Fruit fly (Drosophila melanogaster) whole organism, embryonic: Measurements from ENCODE around the gene Mocs1.
A peak's percentile ranks its signal among the peaks of the same experiment; 100 is the strongest.

Experiments used
- Asciz ChIP-seq: fragments of 200-800 bp; sonication (Bioruptor generic); optimal IDR thresholded peaks from 2 replicates; lab custom pipeline; 2017; ENCODE audit warnings: missing biosample characterization, mild to moderate bottlenecking, missing genetic modification characterization, missing genetic modification reagents
- Atf3 ChIP-seq: fragments of 200-800 bp; sonication (Bioruptor generic); optimal IDR thresholded peaks from 3 replicates; lab custom pipeline; 2016; ENCODE audit warnings: missing biosample characterization, missing genetic modification characterization
- CG14860 ChIP-seq: fragments of 200-800 bp; sonication (Bioruptor generic); IDR thresholded peaks from 3 replicates; pipeline ENCODE4 v1.3.6; 2022; ENCODE audit warnings: missing biosample characterization, missing genetic modification characterization; ENCODE audit not compliant: partially characterized antibody
- CG15479 ChIP-seq: fragments of 200-800 bp; sonication (Bioruptor generic); optimal IDR thresholded peaks from 3 replicates; lab custom pipeline; 2019; ENCODE audit warnings: missing biosample characterization, mild to moderate bottlenecking, missing genetic modification characterization, moderate library complexity
- CG17359 ChIP-seq: fragments of 200-800 bp; sonication (Bioruptor generic); optimal IDR thresholded peaks from 3 replicates; lab custom pipeline; 2018; ENCODE audit warnings: missing biosample characterization, mild to moderate bottlenecking, missing genetic modification characterization, moderate library complexity
- CG17912 ChIP-seq: fragments of 200-800 bp; sonication (Bioruptor generic); optimal IDR thresholded peaks from 2 replicates; lab custom pipeline; 2018; ENCODE audit warnings: missing biosample characterization, mild to moderate bottlenecking, missing genetic modification characterization
- CG18011 ChIP-seq: fragments of 200-800 bp; sonication (Bioruptor generic); optimal IDR thresholded peaks from 2 replicates; lab custom pipeline; 2017; ENCODE audit warnings: missing biosample characterization, missing genetic modification characterization, mild to moderate bottlenecking, moderate library complexity, missing genotype
- CG32772 ChIP-seq: fragments of 200-800 bp; sonication (Bioruptor generic); IDR thresholded peaks from 2 replicates; pipeline ENCODE4 v1.3.6; 2022; ENCODE audit warnings: missing biosample characterization, missing genetic modification characterization
- CG4730 ChIP-seq: fragments of 200-800 bp; sonication (Bioruptor generic); IDR thresholded peaks from 2 replicates; pipeline ENCODE4 v1.3.6; 2022; ENCODE audit warnings: missing biosample characterization, missing genetic modification characterization
- CG6254 ChIP-seq: fragments of 200-800 bp; sonication (Bioruptor generic); optimal IDR thresholded peaks from 3 replicates; lab custom pipeline; 2017; ENCODE audit warnings: mild to moderate bottlenecking, missing biosample characterization, missing genetic modification reagents, missing genetic modification characterization
- CG6689 ChIP-seq: fragments of 200-800 bp; sonication (Bioruptor generic); IDR thresholded peaks from 2 replicates; pipeline ENCODE4 v1.3.6; 2022; ENCODE audit warnings: missing biosample characterization, missing genetic modification characterization
- CG7745 ChIP-seq: fragments of 200-800 bp; sonication (Bioruptor generic); optimal IDR thresholded peaks from 2 replicates; lab custom pipeline; 2018; ENCODE audit warnings: missing biosample characterization, mild to moderate bottlenecking, missing genetic modification characterization, moderate library complexity
- CTCF ChIP-seq: fragments of 200-800 bp; sonication (Bioruptor generic); optimal IDR thresholded peaks from 2 replicates; lab custom pipeline; 2017; ENCODE audit warnings: missing biosample characterization, mild to moderate bottlenecking, missing genetic modification characterization, moderate library complexity
- Dek ChIP-seq: fragments of 200-800 bp; sonication (Bioruptor generic); optimal IDR thresholded peaks from 3 replicates; lab custom pipeline; 2019; ENCODE audit warnings: missing biosample characterization, mild to moderate bottlenecking, missing genetic modification characterization, moderate library complexity
- Dip2 ChIP-seq: fragments of 200-800 bp; sonication (Bioruptor generic); IDR thresholded peaks from 2 replicates; pipeline ENCODE4 v1.3.6; 2022; ENCODE audit warnings: missing biosample characterization, missing genetic modification characterization
- Doc3 ChIP-seq: fragments of 200-800 bp; sonication (Bioruptor generic); IDR thresholded peaks from 3 replicates; pipeline ENCODE4 v1.3.6; 2022; ENCODE audit warnings: missing biosample characterization, missing genetic modification characterization; ENCODE audit not compliant: partially characterized antibody
- Drgx ChIP-seq: fragments of 200-800 bp; sonication (Bioruptor generic); IDR thresholded peaks from 2 replicates; pipeline ENCODE4 v1.3.6; 2022; ENCODE audit warnings: missing biosample characterization, missing genetic modification characterization
- ERR ChIP-seq: fragments of 200-800 bp; sonication (Bioruptor generic); optimal IDR thresholded peaks from 2 replicates; lab custom pipeline; 2016; ENCODE audit warnings: missing biosample characterization, missing genetic modification characterization
- Ets97D ChIP-seq: fragments of 200-800 bp; sonication (Bioruptor generic); optimal IDR thresholded peaks from 3 replicates; lab custom pipeline; 2016; ENCODE audit warnings: missing biosample characterization, missing genetic modification characterization
- Gsc ChIP-seq: fragments of 200-800 bp; sonication (Bioruptor generic); IDR thresholded peaks from 2 replicates; pipeline ENCODE4 v1.3.6; 2022; ENCODE audit warnings: missing biosample characterization, missing genetic modification characterization
- HLH3B ChIP-seq: fragments of 200-800 bp; sonication (Bioruptor generic); IDR thresholded peaks from 2 replicates; pipeline ENCODE4 v1.3.6; 2022; ENCODE audit warnings: missing biosample characterization, missing genetic modification characterization
- Hand ChIP-seq: fragments of 200-800 bp; sonication (Bioruptor generic); optimal IDR thresholded peaks from 2 replicates; lab custom pipeline; 2017; ENCODE audit warnings: mild to moderate bottlenecking, missing biosample characterization, missing genetic modification reagents, missing genetic modification characterization
- MTF-1 ChIP-seq: fragments of 200-800 bp; sonication (Bioruptor generic); optimal IDR thresholded peaks from 2 replicates; lab custom pipeline; 2018; ENCODE audit warnings: missing biosample characterization, mild to moderate bottlenecking, missing genetic modification characterization, borderline replicate concordance
- Mrtf ChIP-seq: fragments of 200-800 bp; sonication (Bioruptor generic); IDR thresholded peaks from 3 replicates; pipeline ENCODE4 v1.3.6; 2022; ENCODE audit warnings: missing biosample characterization, missing genetic modification characterization
- NfI ChIP-seq: fragments of 200-800 bp; sonication (Bioruptor generic); optimal IDR thresholded peaks from 3 replicates; lab custom pipeline; 2018; ENCODE audit warnings: missing biosample characterization, mild to moderate bottlenecking, missing genetic modification characterization, moderate library complexity
- Pdp1 ChIP-seq, 2 experiments: fragments of 200-800 bp; sonication (Bioruptor generic); optimal IDR thresholded peaks; 3 replicates each; lab custom pipeline; 2016; ENCODE audit warnings: missing biosample characterization in 2 of 2, missing genetic modification characterization in 2 of 2, mild to moderate bottlenecking in 1 of 2, moderate library complexity in 1 of 2
- Scr ChIP-seq: fragments of 200-800 bp; sonication (Bioruptor generic); IDR thresholded peaks from 2 replicates; pipeline ENCODE4 v1.3.6; 2022; ENCODE audit warnings: missing biosample characterization, missing genetic modification characterization; ENCODE audit not compliant: partially characterized antibody
- amos ChIP-seq: fragments of 200-800 bp; sonication (Bioruptor generic); IDR thresholded peaks from 2 replicates; pipeline ENCODE4 v1.3.6; 2022; ENCODE audit warnings: missing biosample characterization, missing genetic modification characterization; ENCODE audit not compliant: partially characterized antibody
- az2 ChIP-seq: fragments of 200-800 bp; sonication (Bioruptor generic); optimal IDR thresholded peaks from 3 replicates; lab custom pipeline; 2016; ENCODE audit warnings: missing biosample characterization, missing genetic modification characterization
- bsh ChIP-seq, 2 experiments: fragments of 200-800 bp; sonication (Bioruptor generic); optimal IDR thresholded peaks; 2 replicates each; lab custom pipeline; 2017 to 2018; ENCODE audit warnings: mild to moderate bottlenecking in 2 of 2, missing biosample characterization in 2 of 2, missing genetic modification characterization in 2 of 2, moderate library complexity in 1 of 2
- cg ChIP-seq: fragments of 200-800 bp; sonication (Bioruptor generic); optimal IDR thresholded peaks from 3 replicates; lab custom pipeline; 2019; ENCODE audit warnings: missing biosample characterization, mild to moderate bottlenecking, missing genetic modification characterization, moderate library complexity
- corto ChIP-seq: fragments of 200-800 bp; sonication (Bioruptor generic); optimal IDR thresholded peaks from 2 replicates; lab custom pipeline; 2016; ENCODE audit warnings: missing biosample characterization, mild to moderate bottlenecking, missing genetic modification characterization, moderate library complexity
- disco-r ChIP-seq: fragments of 200-800 bp; sonication (Bioruptor generic); optimal IDR thresholded peaks from 2 replicates; lab custom pipeline; 2016; ENCODE audit warnings: missing biosample characterization, missing genetic modification characterization
- dmrt99B ChIP-seq: fragments of 200-800 bp; sonication (Bioruptor generic); optimal IDR thresholded peaks from 2 replicates; lab custom pipeline; 2018; ENCODE audit warnings: missing biosample characterization, mild to moderate bottlenecking, missing genetic modification characterization, moderate library complexity
- h ChIP-seq: fragments of >200 bp; optimal IDR thresholded peaks from 2 replicates; lab custom pipeline; 2017
- hbn ChIP-seq: fragments of 200-800 bp; sonication (Bioruptor generic); IDR thresholded peaks from 2 replicates; pipeline ENCODE4 v1.3.6; 2022; ENCODE audit warnings: missing biosample characterization, missing genetic modification characterization; ENCODE audit not compliant: partially characterized antibody
- nom ChIP-seq: fragments of 200-800 bp; sonication (Bioruptor generic); optimal IDR thresholded peaks from 2 replicates; lab custom pipeline; 2017; ENCODE audit warnings: missing biosample characterization, missing genetic modification characterization, mild to moderate bottlenecking, moderate library complexity, missing genetic modification reagents
- pita ChIP-seq: fragments of 200-800 bp; sonication (Bioruptor generic); optimal IDR thresholded peaks from 2 replicates; lab custom pipeline; 2017; ENCODE audit warnings: missing biosample characterization, mild to moderate bottlenecking, missing genetic modification characterization
- ro ChIP-seq: fragments of 200-800 bp; sonication (Bioruptor generic); IDR thresholded peaks from 2 replicates; pipeline ENCODE4 v1.3.6; 2022; ENCODE audit warnings: missing biosample characterization, missing genetic modification characterization
- sens ChIP-seq: fragments of 200-800 bp; sonication (Bioruptor generic); peaks from one replicate; lab custom pipeline; 2016; ENCODE audit warnings: missing biosample characterization, missing genetic modification characterization
- sqz ChIP-seq: fragments of 200-800 bp; sonication (Bioruptor generic); optimal IDR thresholded peaks from 3 replicates; lab custom pipeline; 2018; ENCODE audit warnings: missing biosample characterization, mild to moderate bottlenecking, missing genetic modification characterization
- stwl ChIP-seq: fragments of 200-800 bp; sonication (Bioruptor generic); optimal IDR thresholded peaks from 3 replicates; lab custom pipeline; 2018; ENCODE audit warnings: missing biosample characterization, mild to moderate bottlenecking, missing genetic modification characterization, moderate library complexity
- tll ChIP-seq, 2 experiments: fragments of 200-800 bp in 1 of 2; fragments of >200 bp in 1 of 2; sonication (Bioruptor generic) in 1 of 2; optimal IDR thresholded peaks; 2 replicates each; lab custom pipeline; 2017 to 2019; ENCODE audit warnings: missing biosample characterization in 2 of 2, missing genetic modification characterization in 2 of 2, mild to moderate bottlenecking in 1 of 2, moderate library complexity in 1 of 2
- zen ChIP-seq: fragments of 200-800 bp; sonication (Bioruptor generic); optimal IDR thresholded peaks from 3 replicates; lab custom pipeline; 2018; ENCODE audit warnings: missing biosample characterization, mild to moderate bottlenecking, missing genetic modification characterization, moderate library complexity

Mocs1 gene

dm6 chr3L:11033327-11033975 lies 36.9 kb upstream of the Mocs1 start:
- no peak for TF ChIP-seq Dek (tag; lab: Kevin White, UChicago)
- no peak for TF ChIP-seq CG4730 (GFP tag; lab: Robert Waterston, UW)
- TF ChIP-seq NfI (GFP tag; lab: Kevin White, UChicago) = no peak
- no peak for TF ChIP-seq CG14860 (GFP tag; lab: Robert Waterston, UW)
- 0 out of 2 replicates have a peak, but pooled peaks have one; percentile 5 for TF ChIP-seq CG6689
- no peak for TF ChIP-seq disco-r
- peak; percentile 37 for TF ChIP-seq corto (GFP tag; lab: Kevin White, UChicago)
- TF ChIP-seq nom (GFP tag; lab: Kevin White, UChicago) = peak; percentile 70
- TF ChIP-seq Atf3 (GFP tag; lab: Kevin White, UChicago) = no peak
- no peak for TF ChIP-seq CG18011 (GFP tag; lab: Kevin White, UChicago)
- no peak for TF ChIP-seq MTF-1
- TF ChIP-seq sens = no peak
- TF ChIP-seq Hand = no peak
- TF ChIP-seq Ets97D (GFP tag; lab: Kevin White, UChicago) = no peak
- TF ChIP-seq CG17359 (tag; lab: Kevin White, UChicago) = no peak
- no peak for TF ChIP-seq dmrt99B (tag; lab: Kevin White, UChicago)
- peak in 1 of 2 experiments; percentile 56 for TF ChIP-seq bsh (GFP tag; optimal IDR thresholded peaks at IDR 0.05; lab: Kevin White, UChicago)
- peak; percentile 76 for TF ChIP-seq Drgx
- no peak for TF ChIP-seq ro (GFP tag; lab: Robert Waterston, UW)

dm6 chr3L:11035039-11035438 lies 35.3 kb upstream of the Mocs1 start:
- TF ChIP-seq tll (GFP tag; optimal IDR thresholded peaks at IDR 0.05; lab: Kevin White, UChicago) (peak in 1 of 2 experiments; percentile 79), cg (GFP tag; lab: Kevin White, UChicago) (peak; percentile 33), hbn (GFP tag; lab: Robert Waterston, UW) (no peak), Pdp1 (GFP tag; optimal IDR thresholded peaks at IDR 0.05; lab: Kevin White, UChicago) (peak in 1 of 2 experiments; percentile 72), Asciz (no peak), sqz (no peak), CG7745 (tag; lab: Kevin White, UChicago) (no peak), CG15479 (GFP tag; lab: Kevin White, UChicago) (peak; percentile 90), h (no peak)

dm6 chr3L:11041193-11041592 lies 29.1 kb upstream of the Mocs1 start:
- TF ChIP-seq CG6254 = no peak
- TF ChIP-seq ERR (GFP tag; lab: Kevin White, UChicago) = no peak
- no peak for TF ChIP-seq az2 (GFP tag; lab: Kevin White, UChicago)
- TF ChIP-seq CTCF (GFP tag; lab: Kevin White, UChicago) = peak; percentile 93
- no peak for TF ChIP-seq Gsc (GFP tag; lab: Robert Waterston, UW)
- TF ChIP-seq Mrtf (GFP tag; lab: Robert Waterston, UW) = no peak
- no peak for TF ChIP-seq Doc3 (GFP tag; lab: Robert Waterston, UW)
- TF ChIP-seq CG32772 (GFP tag; lab: Robert Waterston, UW) = no peak
- 0 out of 2 replicates have a peak, but pooled peaks have one; percentile 7 for TF ChIP-seq Scr (GFP tag; lab: Robert Waterston, UW)
- TF ChIP-seq CG17912 (GFP tag; lab: Kevin White, UChicago) = no peak
- peak; percentile 36; the same call in 1 of the 2 replicates for TF ChIP-seq amos (GFP tag; lab: Robert Waterston, UW)
- peak; percentile 12 for TF ChIP-seq stwl (tag; lab: Kevin White, UChicago)
- TF ChIP-seq HLH3B (GFP tag; lab: Robert Waterston, UW) = no peak
- TF ChIP-seq pita = peak; percentile 9
- TF ChIP-seq Dip2 (GFP tag; lab: Robert Waterston, UW) = no peak
- TF ChIP-seq zen (tag; lab: Kevin White, UChicago) = no peak
